Fruit fly (Drosophila melanogaster) whole organism, adult: Measurements from ENCODE around the gene yip7.

Experiments
- CG12768 ChIP-seq: fragments of 200-800 bp; sonication (Bioruptor generic); optimal IDR thresholded peaks from 2 replicates; lab custom pipeline; 2017; ENCODE audit warnings: missing biosample characterization, missing genetic modification characterization, mild to moderate bottlenecking, moderate library complexity, missing genetic modification reagents
- CG14711 ChIP-seq: fragments of 200-800 bp; sonication (Bioruptor generic); optimal IDR thresholded peaks from 2 replicates; lab custom pipeline; 2018; ENCODE audit warnings: missing biosample characterization, mild to moderate bottlenecking, missing genetic modification characterization, moderate library complexity
- Clk ChIP-seq: fragments of 200-800 bp; sonication (Bioruptor generic); optimal IDR thresholded peaks from 2 replicates; lab custom pipeline; 2017; ENCODE audit warnings: missing biosample characterization, missing genetic modification characterization
- Hr96 ChIP-seq: fragments of 200-800 bp; sonication (Bioruptor generic); optimal IDR thresholded peaks from 2 replicates; lab custom pipeline; 2016; ENCODE audit warnings: missing biosample characterization, missing genetic modification characterization
- Mnt ChIP-seq: fragments of 200-800 bp; sonication (Bioruptor generic); optimal IDR thresholded peaks from 2 replicates; lab custom pipeline; 2016; ENCODE audit warnings: missing biosample characterization, mild to moderate bottlenecking, missing genetic modification characterization
- cic ChIP-seq: fragments of 200-800 bp; sonication (Bioruptor generic); optimal IDR thresholded peaks from 2 replicates; lab custom pipeline; 2017; ENCODE audit warnings: missing biosample characterization, mild to moderate bottlenecking, missing genetic modification characterization, moderate library complexity
- cnc ChIP-seq, 2 experiments: fragments of >200 bp; optimal IDR thresholded peaks; 2 replicates each; lab custom pipeline; 2017
- kay ChIP-seq: fragments of 200-800 bp; sonication (Bioruptor generic); peaks from one replicate; lab custom pipeline; 2016; ENCODE audit warnings: missing biosample characterization, missing genetic modification characterization, borderline replicate concordance
- ovo ChIP-seq: fragments of 200-800 bp; sonication (Bioruptor generic); optimal IDR thresholded peaks from 2 replicates; lab custom pipeline; 2016; ENCODE audit warnings: missing biosample characterization, missing genetic modification characterization
- pad ChIP-seq: fragments of 200-800 bp; sonication (Bioruptor generic); optimal IDR thresholded peaks from 3 replicates; lab custom pipeline; 2017; ENCODE audit warnings: missing biosample characterization, missing genetic modification characterization, mild to moderate bottlenecking, moderate library complexity, missing genetic modification reagents

DNA sequence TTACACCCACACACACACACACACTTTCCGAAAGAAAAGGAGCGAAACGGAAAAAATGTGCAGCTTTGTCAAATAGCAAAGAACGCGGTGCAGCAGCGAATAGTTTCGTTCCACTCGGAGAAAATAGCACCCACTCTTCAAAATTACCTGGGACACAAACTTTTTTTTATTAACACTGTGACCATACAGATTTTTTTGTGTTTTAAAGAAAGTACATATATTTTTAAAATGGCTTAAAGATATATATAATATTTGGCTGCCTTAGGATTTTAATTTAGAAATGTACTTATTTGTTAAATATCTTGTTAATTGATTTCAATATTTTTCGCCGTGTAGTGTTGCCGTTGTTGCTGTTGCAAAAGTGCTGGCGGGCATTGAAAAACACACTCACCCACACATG lies 49.4 kb downstream of the yip7 start:
- no peak for TF ChIP-seq Hr96 (GFP tag; lab: Kevin White, UChicago)
- TF ChIP-seq pad (GFP tag; lab: Kevin White, UChicago) = no peak
- TF ChIP-seq cnc (optimal IDR thresholded peaks at IDR 0.05; lab: Kevin White, UChicago) = no peak
- TF ChIP-seq cic (GFP tag; lab: Kevin White, UChicago) = no peak
- no peak for TF ChIP-seq Clk (GFP tag; lab: Kevin White, UChicago)
- TF ChIP-seq kay (GFP tag; lab: Kevin White, UChicago) = no peak
- TF ChIP-seq CG12768 (GFP tag; lab: Kevin White, UChicago) = no peak
- no peak for TF ChIP-seq Mnt (GFP tag; lab: Kevin White, UChicago)
- no peak for TF ChIP-seq CG14711 (tag; lab: Kevin White, UChicago)
- TF ChIP-seq ovo (GFP tag; lab: Kevin White, UChicago) = no peak
